Worm (Caenorhabditis elegans): ENCODE results near the gene dod-23.

- TF ChIP-seq him-1 (tag; optimal IDR thresholded peaks at IDR 0.05) (no peak), dao-5 (tag; optimal IDR thresholded peaks at IDR 0.05) (no peak), W03F9.2 (tag; optimal IDR thresholded peaks at IDR 0.05) (no peak)
Observed at ce11 chrII:8358466-8358865, 40.5 kb downstream of the dod-23 start.

Data from whole organism, L4/young adult.